Fruit fly (Drosophila melanogaster): ENCODE measurements around the gene Mkk4.

Gene Mkk4

DNA sequence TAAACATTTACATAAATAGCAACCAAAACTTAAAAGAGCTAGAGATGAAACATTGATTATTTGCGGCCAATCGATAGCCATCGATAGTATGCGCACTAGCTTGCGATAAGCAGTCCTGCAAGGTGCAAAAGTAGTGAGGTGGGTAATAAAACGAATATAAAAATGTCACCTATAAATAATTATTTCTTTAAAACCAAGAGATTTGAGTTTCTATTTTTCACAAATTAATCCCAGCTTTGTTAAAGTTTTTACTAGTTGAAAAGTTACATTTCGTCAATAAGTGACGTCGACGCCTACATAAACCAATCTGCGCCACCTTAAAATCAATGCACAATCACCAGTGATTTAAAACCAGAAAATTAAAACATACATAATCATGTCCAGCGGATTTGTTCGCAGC lies at the start of gene Mkk4, which contains the start of gene SLIRP2:
TSS of gene Mkk4 (minus strand) at position 56 of the 400 bp plus-strand sequence.
TSS of gene SLIRP2 (plus strand) at position 344 of the 400 bp plus-strand sequence.
- TF ChIP-seq ttk (optimal IDR thresholded peaks at IDR 0.05) (no peak), insv (optimal IDR thresholded peaks at IDR 0.05) (no peak), h (optimal IDR thresholded peaks at IDR 0.05) (no peak), Myc (optimal IDR thresholded peaks at IDR 0.05) (no peak), Sin3A (optimal IDR thresholded peaks at IDR 0.05) (no peak)

DNA sequence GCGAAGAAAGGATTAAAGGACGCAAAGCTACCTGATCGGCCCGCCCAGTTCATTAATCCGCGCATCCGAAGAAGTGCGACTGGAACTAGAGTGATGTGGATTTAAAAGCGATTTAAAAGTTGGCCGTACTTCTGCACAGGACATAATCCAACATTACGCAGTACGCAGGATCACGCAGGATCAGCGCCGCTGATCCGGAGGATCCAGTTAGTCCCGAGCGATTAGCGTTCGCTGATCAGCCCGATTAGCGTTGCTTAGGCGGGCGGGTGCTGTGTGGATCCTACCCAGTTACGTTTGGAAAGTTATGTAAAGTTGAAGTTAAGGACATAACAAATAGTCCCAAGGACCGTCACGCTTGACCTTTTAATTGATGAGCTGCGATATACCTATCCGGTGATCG lies 48.6 kb upstream of the Mkk4 start:
- TF ChIP-seq ttk (optimal IDR thresholded peaks at IDR 0.05) = no peak
- TF ChIP-seq insv (optimal IDR thresholded peaks at IDR 0.05) = no peak
- TF ChIP-seq Myc (optimal IDR thresholded peaks at IDR 0.05) = no peak
- TF ChIP-seq psq (optimal IDR thresholded peaks at IDR 0.05) = no peak
- no peak for TF ChIP-seq Sin3A (optimal IDR thresholded peaks at IDR 0.05)
- TF ChIP-seq h (optimal IDR thresholded peaks at IDR 0.05) = no peak

DNA sequence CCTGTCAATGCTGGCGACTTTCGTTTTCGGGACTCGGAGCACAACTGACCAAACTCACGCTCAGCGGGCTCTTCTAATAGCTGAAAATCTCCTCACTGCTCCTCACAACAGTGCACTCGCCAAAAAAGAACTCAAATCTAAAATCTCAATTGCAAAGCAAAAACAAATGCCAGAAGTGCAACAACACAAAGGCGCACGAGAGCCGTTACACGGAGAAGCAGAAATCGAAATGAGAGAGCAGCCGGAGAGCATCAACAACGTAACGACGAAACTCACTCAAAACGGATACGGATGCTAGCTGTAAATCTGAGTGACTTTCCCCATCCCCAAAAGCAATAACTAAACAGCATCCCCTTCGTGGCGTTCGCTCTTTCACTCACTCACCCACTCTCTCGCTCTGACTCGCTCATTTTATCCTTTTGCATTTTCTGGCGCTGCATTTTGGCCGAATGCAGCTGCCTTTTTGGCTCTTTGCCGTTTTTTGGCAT lies 47.2 kb upstream of the Mkk4 start, which contains the start of gene hb:
TSS of gene hb (minus strand) at position 51 of the 488 bp plus-strand sequence.
- TF ChIP-seq h (optimal IDR thresholded peaks at IDR 0.05) (no peak), insv (optimal IDR thresholded peaks at IDR 0.05) (no peak), Myc (optimal IDR thresholded peaks at IDR 0.05) (no peak), ttk (optimal IDR thresholded peaks at IDR 0.05) (no peak), Sin3A (optimal IDR thresholded peaks at IDR 0.05) (no peak), psq (optimal IDR thresholded peaks at IDR 0.05) (no peak)

DNA sequence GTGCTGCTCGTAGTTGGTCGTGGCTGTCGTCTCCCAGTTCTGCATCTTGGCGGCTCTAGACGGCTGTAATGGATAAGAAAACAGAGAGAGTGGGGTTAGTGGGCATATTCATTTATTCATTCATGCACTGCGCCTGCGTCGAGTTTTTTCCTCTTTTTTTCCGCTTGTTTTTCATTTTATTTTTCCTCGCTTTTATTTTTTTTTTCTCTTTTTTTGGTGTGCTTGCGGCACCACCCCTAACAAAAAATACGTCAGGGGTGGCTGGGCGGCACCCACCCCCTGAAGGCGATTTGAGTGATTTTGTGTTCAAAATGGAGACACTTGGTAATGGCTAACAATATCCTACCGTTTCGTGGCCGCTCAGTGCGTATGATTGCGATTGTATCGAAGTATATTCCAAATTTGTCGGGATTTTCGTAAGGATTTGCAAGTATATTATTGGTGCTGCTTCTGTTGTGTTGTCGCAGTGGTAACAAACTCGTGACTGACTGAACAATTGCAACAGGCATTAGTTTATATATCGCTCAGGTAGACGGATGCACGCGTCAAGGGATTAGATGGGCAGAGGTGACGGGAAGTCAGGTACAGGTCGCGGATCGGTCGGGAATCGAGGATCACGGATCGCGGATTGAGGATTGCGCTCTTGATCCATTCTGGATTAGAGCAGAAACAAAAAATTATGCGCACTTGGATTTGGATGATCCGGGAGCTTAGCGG lies 43.7 kb upstream of the Mkk4 start:
- TF ChIP-seq insv (optimal IDR thresholded peaks at IDR 0.05) = no peak
- TF ChIP-seq psq (optimal IDR thresholded peaks at IDR 0.05) = no peak
- no peak for TF ChIP-seq h (optimal IDR thresholded peaks at IDR 0.05)
- TF ChIP-seq Sin3A (optimal IDR thresholded peaks at IDR 0.05) = no peak
- no peak for TF ChIP-seq Myc (optimal IDR thresholded peaks at IDR 0.05)
- TF ChIP-seq ttk (optimal IDR thresholded peaks at IDR 0.05) = no peak

DNA sequence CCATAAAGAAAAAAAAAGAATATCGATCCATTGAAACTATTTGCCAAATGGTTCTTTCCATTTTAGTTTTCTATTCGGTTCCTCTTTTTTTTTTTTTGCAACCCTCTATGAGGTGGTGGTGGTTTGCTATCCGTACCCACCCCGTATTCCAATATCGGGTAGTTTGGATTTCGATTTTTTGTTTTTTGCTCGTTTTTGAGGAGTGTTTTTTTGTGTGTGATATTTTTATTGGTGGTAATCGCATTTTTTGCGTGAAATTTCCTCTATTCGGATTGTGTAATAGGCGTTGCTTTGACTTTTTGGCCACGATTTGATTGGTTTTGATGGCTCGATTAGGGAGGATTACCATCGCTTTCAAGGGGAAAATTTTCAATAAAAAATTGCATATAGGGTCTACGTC lies 35.9 kb upstream of the Mkk4 start:
- no peak for TF ChIP-seq insv (optimal IDR thresholded peaks at IDR 0.05)
- no peak for TF ChIP-seq Sin3A (optimal IDR thresholded peaks at IDR 0.05)
- no peak for TF ChIP-seq ttk (optimal IDR thresholded peaks at IDR 0.05)
- no peak for TF ChIP-seq psq (optimal IDR thresholded peaks at IDR 0.05)
- TF ChIP-seq h (optimal IDR thresholded peaks at IDR 0.05) = no peak
- no peak for TF ChIP-seq Myc (optimal IDR thresholded peaks at IDR 0.05)

DNA sequence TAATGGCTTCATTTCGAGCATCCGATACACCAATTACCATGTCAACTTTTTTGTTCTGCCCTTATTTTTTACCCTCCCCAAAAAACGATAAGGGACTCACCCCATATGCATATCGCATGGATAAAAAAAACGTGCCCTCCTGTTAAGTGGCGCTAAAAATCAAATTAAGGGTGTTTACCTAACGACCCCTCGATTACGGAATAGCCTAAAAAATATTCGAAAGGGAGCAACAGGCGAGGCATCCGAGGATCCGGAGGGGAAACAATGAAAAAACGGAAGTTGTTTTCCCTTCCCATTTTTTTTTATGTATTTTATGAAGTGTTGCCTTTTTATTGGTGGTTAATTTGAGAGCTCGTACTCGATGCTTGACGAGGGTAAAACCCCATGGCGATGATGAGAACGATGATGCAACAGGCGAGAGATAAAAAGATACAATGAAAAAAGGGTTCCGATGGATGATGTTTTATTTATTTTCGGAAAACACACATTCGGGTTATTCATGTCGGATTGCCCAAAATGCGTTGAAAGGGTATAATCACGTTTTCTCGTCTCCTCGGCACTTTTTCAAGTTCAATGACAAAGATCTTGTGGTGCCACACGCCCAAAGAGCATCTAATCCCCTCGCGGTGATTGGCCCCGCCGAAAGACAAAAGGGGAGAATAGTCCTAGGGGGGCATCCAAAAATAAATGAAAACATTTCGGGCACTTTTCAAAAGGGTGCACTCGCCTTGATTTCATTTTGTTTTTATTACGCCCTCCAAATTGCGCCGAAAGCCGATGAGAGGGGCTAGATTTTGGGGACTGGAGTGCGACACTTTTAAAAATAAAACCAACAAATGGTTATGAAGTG lies 34.0 kb upstream of the Mkk4 start, which contains the start of gene CG44227:
TSS of gene CG44227 (minus strand) at position 849 of the 850 bp plus-strand sequence.
- TF ChIP-seq Sin3A (optimal IDR thresholded peaks at IDR 0.05) (no peak), psq (optimal IDR thresholded peaks at IDR 0.05) (no peak), insv (optimal IDR thresholded peaks at IDR 0.05) (no peak), Myc (optimal IDR thresholded peaks at IDR 0.05) (no peak), ttk (optimal IDR thresholded peaks at IDR 0.05) (no peak), h (optimal IDR thresholded peaks at IDR 0.05) (no peak)

DNA sequence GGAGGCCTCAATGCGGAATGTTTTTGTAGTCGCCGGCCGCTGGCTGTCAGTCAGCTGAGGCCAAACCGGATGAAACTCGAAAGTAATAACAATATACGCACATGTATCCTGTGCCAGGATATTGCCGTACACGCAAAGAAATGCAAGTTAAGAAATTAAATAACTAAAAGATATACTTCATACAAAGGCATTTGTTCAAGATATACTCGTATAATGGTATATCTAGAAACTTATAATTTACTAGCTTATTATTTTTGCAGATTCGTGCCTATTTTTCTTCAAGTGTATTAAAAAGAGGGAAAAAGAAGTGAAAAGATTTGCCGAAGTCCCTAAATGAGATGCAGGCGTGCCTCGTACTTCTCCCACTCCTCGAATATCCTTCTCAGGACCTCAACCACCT lies 32.7 kb upstream of the Mkk4 start:
- TF ChIP-seq h (optimal IDR thresholded peaks at IDR 0.05) (no peak), insv (optimal IDR thresholded peaks at IDR 0.05) (no peak), ttk (optimal IDR thresholded peaks at IDR 0.05) (no peak), Sin3A (optimal IDR thresholded peaks at IDR 0.05) (no peak), psq (optimal IDR thresholded peaks at IDR 0.05) (no peak)

DNA sequence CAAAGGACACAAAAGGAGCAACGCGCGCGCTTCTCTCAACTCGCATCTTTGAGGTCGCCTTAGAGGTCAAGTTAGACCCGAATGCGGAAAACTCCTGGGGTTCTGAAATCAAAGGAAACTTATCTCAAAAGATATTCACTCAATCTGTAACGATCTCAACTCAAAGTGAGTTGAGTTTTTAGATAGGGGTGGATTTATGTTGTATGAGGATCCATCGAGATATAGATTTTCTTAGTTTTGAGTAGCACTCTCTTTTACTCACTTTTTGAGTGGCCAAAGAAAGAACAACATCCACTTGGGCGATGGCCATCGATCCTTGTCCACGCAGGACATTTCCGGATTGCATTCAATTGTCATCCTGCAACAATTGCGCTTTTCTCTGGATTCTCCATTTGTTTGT lies 30.0 kb upstream of the Mkk4 start:
- TF ChIP-seq Sin3A (optimal IDR thresholded peaks at IDR 0.05) = no peak
- TF ChIP-seq insv (optimal IDR thresholded peaks at IDR 0.05) = no peak
- TF ChIP-seq psq (optimal IDR thresholded peaks at IDR 0.05) = no peak
- no peak for TF ChIP-seq h (optimal IDR thresholded peaks at IDR 0.05)
- TF ChIP-seq Myc (optimal IDR thresholded peaks at IDR 0.05) = no peak
- no peak for TF ChIP-seq ttk (optimal IDR thresholded peaks at IDR 0.05)

DNA sequence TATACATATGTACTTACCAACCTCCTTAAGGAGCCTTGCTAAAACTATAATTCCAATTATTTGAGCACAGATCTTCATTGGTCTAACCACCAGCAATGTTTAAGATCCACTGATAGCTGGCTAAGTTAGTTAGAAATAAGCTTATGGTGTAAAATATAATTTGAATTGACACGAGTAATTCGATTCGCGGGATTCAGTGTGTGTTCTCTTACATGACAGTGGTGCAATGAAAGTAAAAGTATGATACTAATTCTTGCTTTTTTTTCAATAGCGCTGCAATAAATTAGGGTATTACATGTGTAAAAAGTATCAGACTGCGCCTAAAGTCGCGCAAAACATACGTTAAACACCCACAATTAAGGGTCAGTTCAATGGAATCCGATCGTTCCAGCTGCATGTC lies 29.3 kb upstream of the Mkk4 start, which contains the start of gene CG33325:
TSS of gene CG33325 (minus strand) at position 101 of the 400 bp plus-strand sequence.
- no peak for TF ChIP-seq psq (optimal IDR thresholded peaks at IDR 0.05)
- no peak for TF ChIP-seq h (optimal IDR thresholded peaks at IDR 0.05)
- TF ChIP-seq Sin3A (optimal IDR thresholded peaks at IDR 0.05) = no peak
- TF ChIP-seq Myc (optimal IDR thresholded peaks at IDR 0.05) = no peak
- TF ChIP-seq ttk (optimal IDR thresholded peaks at IDR 0.05) = no peak
- TF ChIP-seq insv (optimal IDR thresholded peaks at IDR 0.05) = no peak

DNA sequence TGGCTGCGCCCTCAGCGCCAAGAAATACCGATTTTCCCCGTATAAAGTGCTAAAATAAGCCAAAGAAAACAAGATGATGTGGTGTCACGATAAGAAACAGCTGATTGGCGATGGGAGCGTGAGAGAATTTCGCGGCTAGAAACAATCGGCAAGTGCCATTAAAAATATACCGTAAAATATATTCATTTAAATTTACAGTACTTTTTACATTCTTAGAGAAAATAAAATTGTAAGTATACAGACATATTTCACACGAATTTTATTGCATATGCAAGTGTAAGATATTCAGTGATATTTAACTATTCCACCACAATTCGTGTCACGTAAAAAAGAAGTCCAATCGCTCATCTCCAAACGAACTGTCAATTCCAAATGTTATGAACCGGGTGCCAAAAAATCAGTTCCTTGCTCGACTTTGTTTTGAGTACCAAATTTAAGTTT lies 26.0 kb upstream of the Mkk4 start, which contains the start of the genes Unc50, CG11755 and CG8043:
TSS of gene Unc50 (minus strand) at position 54 of the 441 bp plus-strand sequence.
TSS of gene CG11755 (plus strand) at position 356 of the 441 bp plus-strand sequence.
TSS of gene CG8043 (plus strand) at position 356 of the 441 bp plus-strand sequence.
- TF ChIP-seq psq (optimal IDR thresholded peaks at IDR 0.05) = no peak
- no peak for TF ChIP-seq Myc (optimal IDR thresholded peaks at IDR 0.05)
- no peak for TF ChIP-seq h (optimal IDR thresholded peaks at IDR 0.05)
- TF ChIP-seq Sin3A (optimal IDR thresholded peaks at IDR 0.05) = no peak
- TF ChIP-seq insv (optimal IDR thresholded peaks at IDR 0.05) = no peak
- TF ChIP-seq ttk (optimal IDR thresholded peaks at IDR 0.05) = no peak

DNA sequence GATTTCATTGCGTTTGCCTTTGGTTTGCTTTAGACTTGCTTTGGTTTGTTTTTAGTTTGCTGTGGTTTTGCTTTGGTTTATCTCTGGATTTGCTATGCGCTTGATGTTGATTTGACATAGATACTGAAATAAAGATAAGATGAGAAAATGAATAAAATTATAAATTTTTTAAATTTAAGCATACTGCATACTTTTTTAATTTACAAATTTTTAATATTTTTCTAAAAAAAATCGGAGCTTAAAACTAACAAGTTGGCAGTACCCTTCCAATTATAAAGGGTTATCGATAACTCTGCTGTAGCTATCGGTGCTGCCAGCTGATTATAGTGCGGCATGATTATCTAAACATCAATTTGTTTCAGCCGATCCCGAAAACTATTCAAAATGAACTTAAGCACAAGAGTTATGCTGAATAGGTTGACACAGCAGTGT lies 23.2 kb upstream of the Mkk4 start, which contains the start of gene mRpL19:
TSS of gene mRpL19 (plus strand) at position 307 of the 432 bp plus-strand sequence.
- TF ChIP-seq Sin3A (optimal IDR thresholded peaks at IDR 0.05) (no peak), insv (optimal IDR thresholded peaks at IDR 0.05) (no peak), ttk (optimal IDR thresholded peaks at IDR 0.05) (no peak), psq (optimal IDR thresholded peaks at IDR 0.05) (no peak), Myc (optimal IDR thresholded peaks at IDR 0.05) (no peak), h (optimal IDR thresholded peaks at IDR 0.05) (no peak)

All from Kc167 (cell line).